Fruit fly (Drosophila melanogaster): ENCODE data around the gene Syx5.

Syx5 gene

dm6 chr2L:16307026-16307703 is at the start of gene Syx5, which contains the start of gene CG5861:
Gene Syx5 (plus strand): TSS chr2L:16307346.
Gene CG5861 (minus strand): TSS chr2L:16307298.
- peak; percentile 84 for TF ChIP-seq CG17801 (GFP tag; optimal IDR thresholded peaks at IDR 0.05; ENCODE audit: partially characterized antibody)

dm6 chr2L:16261576-16262217 is 45.4 kb upstream of the Syx5 start, which contains the start of the genes twe and CG4935:
Gene twe (minus strand): TSS chr2L:16261877.
Gene CG4935 (plus strand): TSS chr2L:16262141.
- no peak for TF ChIP-seq CG17801 (GFP tag; optimal IDR thresholded peaks at IDR 0.05; ENCODE audit: partially characterized antibody)

dm6 chr2L:16263723-16264122 is 43.4 kb upstream of the Syx5 start:
- TF ChIP-seq CG17801 (GFP tag; optimal IDR thresholded peaks at IDR 0.05; ENCODE audit: partially characterized antibody): no peak

dm6 chr2L:16267159-16268065 is 39.7 kb upstream of the Syx5 start:
- TF ChIP-seq CG17801 (GFP tag; optimal IDR thresholded peaks at IDR 0.05; ENCODE audit: partially characterized antibody): no peak

- TF ChIP-seq CG17801 (GFP tag; optimal IDR thresholded peaks at IDR 0.05; ENCODE audit: partially characterized antibody): peak; percentile 65
Measured at dm6 chr2L:16268107-16268539, 39.0 kb upstream of the Syx5 start.

dm6 chr2L:16268869-16269231 is 38.3 kb upstream of the Syx5 start:
- TF ChIP-seq CG17801 (GFP tag; optimal IDR thresholded peaks at IDR 0.05; ENCODE audit: partially characterized antibody): no peak

dm6 chr2L:16269232-16270134 is 37.7 kb upstream of the Syx5 start:
- peak; percentile 90 for TF ChIP-seq CG17801 (GFP tag; optimal IDR thresholded peaks at IDR 0.05; ENCODE audit: partially characterized antibody)

dm6 chr2L:16270667-16271485 is 36.3 kb upstream of the Syx5 start:
- TF ChIP-seq CG17801 (GFP tag; optimal IDR thresholded peaks at IDR 0.05; ENCODE audit: partially characterized antibody): peak; percentile 43

dm6 chr2L:16271486-16271806 is 35.7 kb upstream of the Syx5 start:
- TF ChIP-seq CG17801 (GFP tag; optimal IDR thresholded peaks at IDR 0.05; ENCODE audit: partially characterized antibody): no peak

dm6 chr2L:16272730-16273129 is 34.4 kb upstream of the Syx5 start:
- TF ChIP-seq CG17801 (GFP tag; optimal IDR thresholded peaks at IDR 0.05; ENCODE audit: partially characterized antibody): no peak

dm6 chr2L:16273439-16273838 is 33.7 kb upstream of the Syx5 start:
- peak; percentile 35 for TF ChIP-seq CG17801 (GFP tag; optimal IDR thresholded peaks at IDR 0.05; ENCODE audit: partially characterized antibody)

dm6 chr2L:16274100-16274499 is 33.0 kb upstream of the Syx5 start:
- TF ChIP-seq CG17801 (GFP tag; optimal IDR thresholded peaks at IDR 0.05; ENCODE audit: partially characterized antibody): no peak

- no peak for TF ChIP-seq CG17801 (GFP tag; optimal IDR thresholded peaks at IDR 0.05; ENCODE audit: partially characterized antibody)
Measured at dm6 chr2L:16275177-16275808, 31.9 kb upstream of the Syx5 start.
